Worm (Caenorhabditis elegans) whole organism, mixed stage, embryonic: ENCODE data around the gene C27F2.6.

ENCODE experiments used
- elt-3 ChIP-seq: fragments of 150-350 bp; optimal IDR thresholded peaks from 2 replicates; lab custom pipeline; 2014; ENCODE audit warnings: missing biosample characterization, missing genetic modification characterization
- lsy-2 ChIP-seq: fragments of 150-350 bp; optimal IDR thresholded peaks from 2 replicates; lab custom pipeline; 2014; ENCODE audit warnings: missing biosample characterization, missing genetic modification characterization
- nhr-12 ChIP-seq: fragments of 150-350 bp; optimal IDR thresholded peaks from 2 replicates; lab custom pipeline; 2014; ENCODE audit warnings: missing biosample characterization, missing genetic modification characterization
- nhr-28 ChIP-seq: fragments of 150-350 bp; optimal IDR thresholded peaks from 2 replicates; lab custom pipeline; 2014; ENCODE audit warnings: missing biosample characterization, missing genetic modification characterization
- sptf-1 ChIP-seq: sonication (generic microtip); optimal IDR thresholded peaks from 2 replicates; lab custom pipeline; 2017; ENCODE audit warnings: mild to moderate bottlenecking, missing genetic modification characterization, moderate library complexity, missing compliant biosample characterization
- unc-39 ChIP-seq: fragments of 150-350 bp; optimal IDR thresholded peaks from 2 replicates; lab custom pipeline; 2014; ENCODE audit warnings: missing biosample characterization, missing genetic modification characterization

ce11 chrIII:4987666-4988065 lies 7.4 kb upstream of the C27F2.6 start:
- no peak for TF ChIP-seq lsy-2 (tag; lab: Kevin White, UChicago)
- TF ChIP-seq nhr-28: no peak
- no peak for TF ChIP-seq unc-39 (tag; lab: Kevin White, UChicago)
- no peak for TF ChIP-seq elt-3 (tag; lab: Kevin White, UChicago)
- TF ChIP-seq sptf-1 (tag; lab: Kevin White, UChicago): no peak
- TF ChIP-seq nhr-12 (tag; lab: Kevin White, UChicago): no peak
